Fruit fly (Drosophila melanogaster): ENCODE results near the gene Fum2.
A peak's percentile ranks its signal among the peaks of the same experiment; 100 is the strongest.

The Fum2 gene

DNA sequence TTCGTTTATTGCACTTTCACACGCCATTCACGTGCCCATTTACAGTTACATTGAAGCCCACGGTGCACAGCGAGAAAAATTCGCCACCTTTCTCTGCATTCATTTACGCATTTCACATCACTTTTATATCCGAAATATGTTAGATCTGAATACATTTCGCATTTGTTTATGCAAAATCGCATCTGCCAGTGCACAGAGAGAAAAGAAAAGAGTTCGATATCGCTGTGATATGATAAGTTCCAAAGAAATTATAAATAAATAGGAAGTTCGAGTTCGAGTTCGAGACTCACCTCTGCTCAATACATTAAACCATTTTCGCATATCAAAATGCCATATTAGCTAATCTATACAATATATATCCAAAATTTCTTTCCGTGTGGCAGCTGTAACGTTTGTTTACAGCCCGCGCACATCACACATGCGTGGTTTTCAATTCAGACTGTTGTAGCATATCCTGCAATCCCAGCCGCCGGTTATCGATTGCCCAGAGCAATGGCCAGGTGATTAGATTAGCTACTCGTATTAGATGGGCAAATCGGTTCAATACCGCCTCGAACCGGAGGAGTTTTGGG lies 25.5 kb upstream of the Fum2 start (continued):
- TF ChIP-seq sqz (GFP tag; optimal IDR thresholded peaks at IDR 0.05) = peak; percentile 56
- peak; percentile 46; the same call in 1 of the 2 replicates for TF ChIP-seq sens-2 (GFP tag; IDR thresholded peaks at IDR 0.05)
- TF ChIP-seq ERR (GFP tag; optimal IDR thresholded peaks at IDR 0.05) = peak; percentile 69
- TF ChIP-seq CG8089 (GFP tag; optimal IDR thresholded peaks at IDR 0.05) = peak; percentile 68
- TF ChIP-seq cas (GFP tag; IDR thresholded peaks at IDR 0.05) = peak; percentile 44; the same call in 1 of the 2 replicates
- TF ChIP-seq CG2889 (GFP tag; IDR thresholded peaks at IDR 0.05) = 0 out of 3 replicates have a peak, but pooled peaks have one; percentile 48
- peak; percentile 75 for TF ChIP-seq Max (GFP tag; optimal IDR thresholded peaks at IDR 0.05)
- TF ChIP-seq Xbp1 (GFP tag; optimal IDR thresholded peaks at IDR 0.05) = peak; percentile 87
- peak; percentile 62 for TF ChIP-seq CG7928 (GFP tag; optimal IDR thresholded peaks at IDR 0.05)
- no peak for TF ChIP-seq ftz-f1 (GFP tag; optimal IDR thresholded peaks at IDR 0.05)
- peak; percentile 99 for TF ChIP-seq CG31224 (GFP tag; IDR thresholded peaks at IDR 0.05)
- peak; percentile 43 for TF ChIP-seq Mes4 (GFP tag; optimal IDR thresholded peaks at IDR 0.05)
- peak; percentile 90 for TF ChIP-seq CG2678 (tag; optimal IDR thresholded peaks at IDR 0.05)
- no peak for TF ChIP-seq Kr (GFP tag; optimal IDR thresholded peaks at IDR 0.05)
- no peak for TF ChIP-seq MTF-1 (GFP tag; optimal IDR thresholded peaks at IDR 0.05; ENCODE audit: borderline replicate concordance)
- peak; percentile 76 for TF ChIP-seq lbe (GFP tag; optimal IDR thresholded peaks at IDR 0.05)
- TF ChIP-seq cg (GFP tag; optimal IDR thresholded peaks at IDR 0.05) = no peak
- TF ChIP-seq CG5245 (GFP tag; optimal IDR thresholded peaks at IDR 0.05) = peak; percentile 68
- TF ChIP-seq Doc3 (GFP tag; IDR thresholded peaks at IDR 0.05; ENCODE audit: partially characterized antibody) = no peak
- TF ChIP-seq CG3726 (GFP tag; IDR thresholded peaks at IDR 0.05) = peak; percentile 58; the same call in 1 of the 3 replicates
- TF ChIP-seq CG4820 (GFP tag; optimal IDR thresholded peaks at IDR 0.05) = peak; percentile 77
- peak; percentile 69 for TF ChIP-seq CG11723 (GFP tag; optimal IDR thresholded peaks at IDR 0.05)
- peak; percentile 67 for TF ChIP-seq Bdp1 (GFP tag; optimal IDR thresholded peaks at IDR 0.05)
- TF ChIP-seq dmrt99B (tag; optimal IDR thresholded peaks at IDR 0.05) = peak; percentile 89
- peak; percentile 86 for TF ChIP-seq CG8924 (tag; optimal IDR thresholded peaks at IDR 0.05)
- peak; percentile 53 for TF ChIP-seq CG34376 (GFP tag; optimal IDR thresholded peaks at IDR 0.05)
- peak; percentile 90 for TF ChIP-seq CG7839 (tag; optimal IDR thresholded peaks at IDR 0.05)
- TF ChIP-seq ewg (GFP tag; optimal IDR thresholded peaks at IDR 0.05) = peak; percentile 82
- TF ChIP-seq mld (GFP tag; IDR thresholded peaks at IDR 0.05; ENCODE audit: partially characterized antibody) = no peak
- peak; percentile 79 for TF ChIP-seq CG11093 (GFP tag; IDR thresholded peaks at IDR 0.05)
- peak; percentile 76 for TF ChIP-seq CG17328 (GFP tag; IDR thresholded peaks at IDR 0.05)
- peak; percentile 75 for TF ChIP-seq Dad (GFP tag; optimal IDR thresholded peaks at IDR 0.05)
- TF ChIP-seq CG11398 (GFP tag; optimal IDR thresholded peaks at IDR 0.05) = peak; percentile 24
- TF ChIP-seq Sox100B (GFP tag; optimal IDR thresholded peaks at IDR 0.05) = peak; percentile 89
- TF ChIP-seq gt (GFP tag; IDR thresholded peaks at IDR 0.05) = peak; percentile 40; the same call in 1 of the 2 replicates
- peak; percentile 85 for TF ChIP-seq slp2 (GFP tag; optimal IDR thresholded peaks at IDR 0.05)
- peak; percentile 47 for TF ChIP-seq CG6254 (GFP tag; optimal IDR thresholded peaks at IDR 0.05)
- peak; percentile 75 for TF ChIP-seq CG1602 (GFP tag; optimal IDR thresholded peaks at IDR 0.05)
- peak; percentile 68; the same call in 1 of the 2 replicates for TF ChIP-seq CG32767 (GFP tag; IDR thresholded peaks at IDR 0.05)
- peak; percentile 20 for TF ChIP-seq Neu2 (GFP tag; optimal IDR thresholded peaks at IDR 0.05; ENCODE audit: borderline replicate concordance)
- TF ChIP-seq PHDP (tag; optimal IDR thresholded peaks at IDR 0.05) = peak; percentile 86
- TF ChIP-seq ara (GFP tag; IDR thresholded peaks at IDR 0.05) = no peak
- TF ChIP-seq ind (GFP tag; optimal IDR thresholded peaks at IDR 0.05) = peak; percentile 85
- peak; percentile 68 for TF ChIP-seq B-H1 (GFP tag; IDR thresholded peaks at IDR 0.05)
- peak; percentile 69; the same call in 2 of the 3 replicates for TF ChIP-seq Mrtf (GFP tag; IDR thresholded peaks at IDR 0.05)
- peak; percentile 79 for TF ChIP-seq chn (GFP tag; optimal IDR thresholded peaks at IDR 0.05)
- peak; percentile 64 for TF ChIP-seq CG11696 (GFP tag; IDR thresholded peaks at IDR 0.05)
- peak; percentile 88 for TF ChIP-seq CG15269 (tag; optimal IDR thresholded peaks at IDR 0.05)
- no peak for TF ChIP-seq usp (GFP tag; optimal IDR thresholded peaks at IDR 0.05)
- no peak for TF ChIP-seq yki (optimal IDR thresholded peaks at IDR 0.05)
- peak; percentile 57 for TF ChIP-seq CG6272 (GFP tag; IDR thresholded peaks at IDR 0.05)
